Fruit fly (Drosophila melanogaster) whole organism, embryonic: Measurements from ENCODE around the gene Sgsh.

ENCODE experiments used
- Abd-B ChIP-seq: fragments of 200-800 bp; sonication (Bioruptor generic); optimal IDR thresholded peaks from 2 replicates; lab custom pipeline; 2018; ENCODE audit warnings: missing biosample characterization, mild to moderate bottlenecking, missing genetic modification characterization, moderate library complexity
- B-H1 ChIP-seq: fragments of 200-800 bp; sonication (Bioruptor generic); IDR thresholded peaks from 3 replicates; pipeline ENCODE4 v1.3.6; 2022; ENCODE audit warnings: missing biosample characterization, missing genetic modification characterization
- BEAF-32 ChIP-seq: fragments of 200-800 bp; sonication (Bioruptor generic); optimal IDR thresholded peaks from 3 replicates; lab custom pipeline; 2017; ENCODE audit warnings: missing biosample characterization, missing genetic modification characterization, mild to moderate bottlenecking, moderate library complexity, missing genetic modification reagents
- CG10366 ChIP-seq: fragments of 200-800 bp; sonication (Bioruptor generic); IDR thresholded peaks from 2 replicates; pipeline ENCODE4 v1.3.6; 2022; ENCODE audit warnings: missing biosample characterization, missing genetic modification characterization
- CG12155 ChIP-seq: fragments of 200-800 bp; sonication (Bioruptor generic); optimal IDR thresholded peaks from 3 replicates; lab custom pipeline; 2016; ENCODE audit warnings: missing biosample characterization, missing genetic modification characterization
- CG15269 ChIP-seq: fragments of 200-800 bp; sonication (Bioruptor generic); optimal IDR thresholded peaks from 2 replicates; lab custom pipeline; 2018; ENCODE audit warnings: missing biosample characterization, mild to moderate bottlenecking, missing genetic modification characterization, moderate library complexity
- CG15514 ChIP-seq: fragments of 200-800 bp; sonication (Bioruptor generic); optimal IDR thresholded peaks from 3 replicates; lab custom pipeline; 2017; ENCODE audit warnings: missing biosample characterization, missing genetic modification characterization, mild to moderate bottlenecking, moderate library complexity, missing genetic modification reagents
- CG16779 ChIP-seq: fragments of 200-800 bp; sonication (Bioruptor generic); IDR thresholded peaks from 2 replicates; pipeline ENCODE4 v1.3.6; 2022; ENCODE audit warnings: missing biosample characterization, missing genetic modification characterization
- CG16863 ChIP-seq: fragments of 200-800 bp; sonication (Bioruptor generic); optimal IDR thresholded peaks from 3 replicates; lab custom pipeline; 2016; ENCODE audit warnings: missing biosample characterization, missing genetic modification characterization
- CG17802 ChIP-seq: fragments of 200-800 bp; sonication (Bioruptor generic); optimal IDR thresholded peaks from 2 replicates; lab custom pipeline; 2018; ENCODE audit warnings: missing biosample characterization, mild to moderate bottlenecking, missing genetic modification characterization, moderate library complexity
- CG2199 ChIP-seq: fragments of 200-800 bp; sonication (Bioruptor generic); IDR thresholded peaks from 3 replicates; pipeline ENCODE4 v1.3.6; 2022; ENCODE audit warnings: missing biosample characterization, missing genetic modification characterization
- CG30431 ChIP-seq: fragments of 200-800 bp; sonication (Bioruptor generic); optimal IDR thresholded peaks from 2 replicates; lab custom pipeline; 2017; ENCODE audit warnings: missing biosample characterization, missing genetic modification characterization
- CG31224 ChIP-seq: fragments of 200-800 bp; sonication (Bioruptor generic); IDR thresholded peaks from 2 replicates; pipeline ENCODE4 v1.3.6; 2022; ENCODE audit warnings: missing biosample characterization, missing genetic modification characterization
- CG31365 ChIP-seq: fragments of 200-800 bp; sonication (Bioruptor generic); optimal IDR thresholded peaks from 2 replicates; lab custom pipeline; 2018; ENCODE audit warnings: missing biosample characterization, mild to moderate bottlenecking, missing genetic modification characterization
- CG32532 ChIP-seq: fragments of 200-800 bp; sonication (Bioruptor generic); IDR thresholded peaks from 2 replicates; pipeline ENCODE4 v1.3.6; 2022; ENCODE audit warnings: missing biosample characterization, missing genetic modification characterization
- CG4282 ChIP-seq: fragments of 200-800 bp; sonication (Bioruptor generic); optimal IDR thresholded peaks from 2 replicates; lab custom pipeline; 2016; ENCODE audit warnings: missing biosample characterization, missing genetic modification characterization
- CG43689 ChIP-seq: fragments of 200-800 bp; sonication (Bioruptor generic); IDR thresholded peaks from 2 replicates; pipeline ENCODE4 v1.3.6; 2022; ENCODE audit warnings: missing biosample characterization, missing genetic modification characterization
- CG4820 ChIP-seq: fragments of 200-800 bp; sonication (Bioruptor generic); optimal IDR thresholded peaks from 3 replicates; lab custom pipeline; 2016; ENCODE audit warnings: missing biosample characterization, missing genetic modification characterization
- CG7745 ChIP-seq: fragments of 200-800 bp; sonication (Bioruptor generic); optimal IDR thresholded peaks from 2 replicates; lab custom pipeline; 2018; ENCODE audit warnings: missing biosample characterization, mild to moderate bottlenecking, missing genetic modification characterization, moderate library complexity
- CG8281 ChIP-seq: fragments of 200-800 bp; sonication (Bioruptor generic); optimal IDR thresholded peaks from 2 replicates; lab custom pipeline; 2018; ENCODE audit warnings: missing biosample characterization, mild to moderate bottlenecking, missing genetic modification characterization, moderate library complexity
- CG8924 ChIP-seq: fragments of 200-800 bp; optimal IDR thresholded peaks from 3 replicates; lab custom pipeline; 2019; ENCODE audit warnings: missing biosample characterization, mild to moderate bottlenecking, missing genetic modification characterization, moderate library complexity
- Chrac-16 ChIP-seq: fragments of 200-800 bp; sonication (Bioruptor generic); optimal IDR thresholded peaks from 3 replicates; lab custom pipeline; 2016; ENCODE audit warnings: missing biosample characterization, missing genetic modification characterization
- Doc2 ChIP-seq: fragments of 200-800 bp; sonication (Bioruptor generic); IDR thresholded peaks from 2 replicates; pipeline ENCODE4 v1.3.6; 2022; ENCODE audit warnings: missing biosample characterization, missing genetic modification characterization
- ERR ChIP-seq: fragments of 200-800 bp; sonication (Bioruptor generic); optimal IDR thresholded peaks from 2 replicates; lab custom pipeline; 2016; ENCODE audit warnings: missing biosample characterization, missing genetic modification characterization
- GATAe ChIP-seq: fragments of 200-800 bp; sonication (Bioruptor generic); conservative IDR thresholded peaks from 2 replicates; pipeline ENCODE4 v1.3.6; 2022; ENCODE audit warnings: missing biosample characterization, missing genetic modification characterization
- HmgZ ChIP-seq: fragments of 200-800 bp; sonication (Bioruptor generic); optimal IDR thresholded peaks from 2 replicates; lab custom pipeline; 2018; ENCODE audit warnings: missing biosample characterization, mild to moderate bottlenecking, missing genetic modification characterization
- NC2β ChIP-seq: fragments of 200-800 bp; sonication (Bioruptor generic); optimal IDR thresholded peaks from 2 replicates; lab custom pipeline; 2016; ENCODE audit warnings: missing biosample characterization, missing genetic modification characterization
- Sox102F ChIP-seq: fragments of 200-800 bp; sonication (Bioruptor generic); optimal IDR thresholded peaks from 2 replicates; lab custom pipeline; 2018; ENCODE audit warnings: missing biosample characterization, mild to moderate bottlenecking, missing genetic modification characterization, moderate library complexity
- Usf ChIP-seq: fragments of 200-800 bp; sonication (Bioruptor generic); optimal IDR thresholded peaks from 2 replicates; lab custom pipeline; 2017; ENCODE audit warnings: missing genotype, missing biosample characterization, missing genetic modification characterization
- ab ChIP-seq: fragments of 200-800 bp; sonication (Bioruptor generic); optimal IDR thresholded peaks from 2 replicates; lab custom pipeline; 2016; ENCODE audit warnings: missing biosample characterization, missing genetic modification characterization
- ara ChIP-seq: fragments of 200-800 bp; sonication (Bioruptor generic); IDR thresholded peaks from 2 replicates; pipeline ENCODE4 v1.3.6; 2022; ENCODE audit warnings: missing biosample characterization, missing genetic modification characterization
- ash1 ChIP-seq: fragments of 200-800 bp; sonication (Bioruptor generic); optimal IDR thresholded peaks from 2 replicates; lab custom pipeline; 2018; ENCODE audit warnings: missing biosample characterization, mild to moderate bottlenecking, missing genetic modification characterization
- cad ChIP-seq: fragments of >200 bp; optimal IDR thresholded peaks from 2 replicates; lab custom pipeline; 2017; ENCODE audit warnings: missing biosample characterization, missing genetic modification characterization
- cas ChIP-seq: fragments of 200-800 bp; sonication (Bioruptor generic); IDR thresholded peaks from 2 replicates; pipeline ENCODE4 v1.3.6; 2022; ENCODE audit warnings: missing biosample characterization, missing genetic modification characterization
- chif ChIP-seq, 2 experiments: fragments of 200-800 bp; sonication (Bioruptor generic); optimal IDR thresholded peaks; 3 replicates each; lab custom pipeline; 2016; ENCODE audit warnings: missing biosample characterization in 2 of 2, missing genetic modification characterization in 2 of 2
- eyg ChIP-seq: fragments of 200-800 bp; sonication (Bioruptor generic); optimal IDR thresholded peaks from 3 replicates; lab custom pipeline; 2016; ENCODE audit warnings: missing biosample characterization, missing genetic modification characterization
- gce ChIP-seq: fragments of 200-800 bp; sonication (Bioruptor generic); IDR thresholded peaks from 3 replicates; pipeline ENCODE4 v1.3.6; 2022; ENCODE audit warnings: missing biosample characterization, missing genetic modification characterization
- ham ChIP-seq: fragments of 200-800 bp; sonication (Bioruptor generic); IDR thresholded peaks from 2 replicates; pipeline ENCODE4 v1.3.6; 2022; ENCODE audit warnings: missing biosample characterization, missing genetic modification characterization
- inv ChIP-seq: fragments of 200-800 bp; sonication (Bioruptor generic); IDR thresholded peaks from 2 replicates; pipeline ENCODE4 v1.3.6; 2022; ENCODE audit warnings: missing biosample characterization, missing genetic modification characterization; ENCODE audit not compliant: partially characterized antibody
- jumu ChIP-seq: fragments of 200-800 bp; sonication (Bioruptor generic); optimal IDR thresholded peaks from 3 replicates; lab custom pipeline; 2016; ENCODE audit warnings: missing biosample characterization, missing genetic modification characterization
- otp ChIP-seq: fragments of 200-800 bp; sonication (Bioruptor generic); IDR thresholded peaks from 3 replicates; pipeline ENCODE4, ENCODE4 v1.3.6; 2022; ENCODE audit warnings: missing biosample characterization, missing genetic modification characterization
- phol ChIP-seq: fragments of 200-800 bp; sonication (Bioruptor generic); optimal IDR thresholded peaks from 3 replicates; lab custom pipeline; 2018; ENCODE audit warnings: missing biosample characterization, mild to moderate bottlenecking, missing genetic modification characterization, moderate library complexity
- pros ChIP-seq: fragments of 200-800 bp; sonication (Bioruptor generic); optimal IDR thresholded peaks from 3 replicates; lab custom pipeline; 2019; ENCODE audit warnings: missing biosample characterization, mild to moderate bottlenecking, missing genetic modification characterization, moderate library complexity
- salm ChIP-seq: fragments of 200-800 bp; sonication (Bioruptor generic); optimal IDR thresholded peaks from 2 replicates; lab custom pipeline; 2018; ENCODE audit warnings: missing biosample characterization, mild to moderate bottlenecking, missing genetic modification characterization
- schlank ChIP-seq: fragments of 200-800 bp; sonication (Bioruptor generic); optimal IDR thresholded peaks from 2 replicates; lab custom pipeline; 2018; ENCODE audit warnings: missing biosample characterization, mild to moderate bottlenecking, missing genetic modification characterization
- sens-2 ChIP-seq: fragments of 200-800 bp; sonication (Bioruptor generic); IDR thresholded peaks from 2 replicates; pipeline ENCODE4 v1.3.6; 2022; ENCODE audit warnings: missing biosample characterization, missing genetic modification characterization
- sim ChIP-seq: fragments of 200-800 bp; sonication (Bioruptor generic); IDR thresholded peaks from 2 replicates; pipeline ENCODE4 v1.3.6; 2022; ENCODE audit warnings: missing biosample characterization, missing genetic modification characterization
- sug ChIP-seq: fragments of 200-800 bp; optimal IDR thresholded peaks from 2 replicates; lab custom pipeline; 2019; ENCODE audit warnings: missing biosample characterization, mild to moderate bottlenecking, missing genetic modification characterization, moderate library complexity
- twi ChIP-seq: fragments of 200-800 bp; optimal IDR thresholded peaks from 2 replicates; lab custom pipeline; 2019; ENCODE audit warnings: missing biosample characterization, mild to moderate bottlenecking, missing genetic modification characterization, moderate library complexity
- unc-4 ChIP-seq: fragments of 200-800 bp; sonication (Bioruptor generic); IDR thresholded peaks from 2 replicates; pipeline ENCODE4 v1.3.6; 2022; ENCODE audit warnings: missing biosample characterization, missing genetic modification characterization; ENCODE audit not compliant: partially characterized antibody

Sgsh gene

DNA sequence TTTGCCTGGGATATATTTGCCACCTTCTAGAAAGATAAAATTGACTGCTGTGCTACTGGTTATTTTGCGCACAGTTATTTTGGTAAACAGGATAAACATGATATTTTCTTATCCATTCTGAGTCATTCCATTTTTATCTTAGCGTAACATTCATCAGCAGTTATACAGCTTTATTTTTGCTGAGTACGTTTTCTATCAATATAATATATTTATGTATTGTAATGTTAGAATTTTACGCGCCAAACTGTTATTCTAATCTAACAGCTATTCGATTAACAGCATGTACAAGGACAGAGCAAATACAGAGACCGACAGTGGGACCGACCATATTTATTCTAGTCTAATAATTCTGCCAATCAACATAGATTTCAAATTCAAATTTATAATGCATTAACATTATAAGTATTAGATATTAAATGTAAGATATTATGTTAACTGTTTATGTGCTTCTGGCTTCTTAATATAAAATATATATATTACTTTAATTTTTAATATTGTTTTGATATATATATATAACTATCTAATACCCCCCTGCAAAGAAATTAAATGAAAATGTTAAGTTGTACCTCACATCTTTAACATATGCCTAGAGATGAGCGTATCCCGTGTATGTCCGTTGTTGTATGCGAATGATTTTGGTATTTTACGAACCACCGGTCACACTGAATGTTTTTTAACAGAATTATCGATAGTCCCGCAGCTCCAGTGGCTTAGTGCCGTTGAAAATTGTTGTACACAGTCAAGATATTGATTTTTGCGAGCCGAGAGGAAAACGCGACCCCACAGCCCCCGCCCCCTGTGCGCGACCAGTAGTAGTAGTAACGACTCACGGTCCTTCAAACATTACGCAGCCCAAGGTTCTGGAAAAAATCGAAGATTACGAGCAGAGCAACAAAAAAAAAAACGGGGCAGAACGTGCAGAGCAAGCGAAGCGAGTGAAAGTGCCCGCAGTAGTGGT, 6.5 kb downstream of the Sgsh start, which contains the start of gene EndoA (continued):
- no peak for TF ChIP-seq Doc2 (GFP tag; lab: Robert Waterston, UW)
- no peak for TF ChIP-seq CG30431
- no peak for TF ChIP-seq CG31224
- TF ChIP-seq inv (GFP tag; lab: Robert Waterston, UW), result peak; percentile 78
- TF ChIP-seq CG8281, result peak; percentile 27
- TF ChIP-seq ara, result no peak
- TF ChIP-seq jumu (GFP tag; lab: Kevin White, UChicago), result peak; percentile 16
- no peak for TF ChIP-seq ab (GFP tag; lab: Kevin White, UChicago)
- peak; percentile 80 for TF ChIP-seq CG8924
- no peak for TF ChIP-seq eyg
- TF ChIP-seq CG12155 (GFP tag; lab: Kevin White, UChicago), result peak; percentile 31
- no peak for TF ChIP-seq Abd-B (GFP tag; lab: Kevin White, UChicago)
- no peak for TF ChIP-seq CG17802 (tag; lab: Kevin White, UChicago)
- peak; percentile 35 for TF ChIP-seq Sox102F (GFP tag; lab: Kevin White, UChicago)
- peak; percentile 5 for TF ChIP-seq ERR
- no peak; the same call in 2 of the 3 replicates for TF ChIP-seq otp (GFP tag; lab: Robert Waterston, UW)
- TF ChIP-seq phol (tag; lab: Kevin White, UChicago), result peak; percentile 59
- TF ChIP-seq gce (GFP tag; lab: Robert Waterston, UW), result no peak
- TF ChIP-seq salm (tag; lab: Kevin White, UChicago), result no peak
- no peak for TF ChIP-seq ash1 (GFP tag; lab: Kevin White, UChicago)
- TF ChIP-seq BEAF-32 (GFP tag; lab: Kevin White, UChicago), result peak; percentile 87
- no peak for TF ChIP-seq GATAe (GFP tag; lab: Robert Waterston, UW)
- no peak for TF ChIP-seq CG16863
- TF ChIP-seq schlank (tag; lab: Kevin White, UChicago), result no peak
- TF ChIP-seq ham (GFP tag; lab: Robert Waterston, UW), result no peak
- TF ChIP-seq CG16779 (GFP tag; lab: Robert Waterston, UW), result no peak
- no peak for TF ChIP-seq CG43689 (GFP tag; lab: Robert Waterston, UW)
- TF ChIP-seq cas (GFP tag; lab: Robert Waterston, UW), result no peak
- TF ChIP-seq CG4820, result peak; percentile 25
- TF ChIP-seq Usf (GFP tag; lab: Kevin White, UChicago), result no peak
- peak; percentile 67 for TF ChIP-seq unc-4
- no peak for TF ChIP-seq NC2β (GFP tag; lab: Kevin White, UChicago)
- peak; percentile 78; the same call in 1 of the 2 replicates for TF ChIP-seq CG32532 (GFP tag; lab: Robert Waterston, UW)
- TF ChIP-seq twi, result no peak
- TF ChIP-seq sens-2 (GFP tag; lab: Robert Waterston, UW), result no peak
- no peak for TF ChIP-seq B-H1 (GFP tag; lab: Robert Waterston, UW)
- TF ChIP-seq CG15514 (GFP tag; lab: Kevin White, UChicago), result peak; percentile 66
- no peak for TF ChIP-seq chif (GFP tag; optimal IDR thresholded peaks at IDR 0.05; lab: Kevin White, UChicago)
- TF ChIP-seq cad, result no peak
- TF ChIP-seq HmgZ (tag; lab: Kevin White, UChicago), result peak; percentile 43
- TF ChIP-seq CG15269 (tag; lab: Kevin White, UChicago), result peak; percentile 60
- TF ChIP-seq pros (GFP tag; lab: Kevin White, UChicago), result no peak
- peak; percentile 94 for TF ChIP-seq sug
- TF ChIP-seq CG10366, result no peak
- TF ChIP-seq CG4282, result no peak
- TF ChIP-seq CG2199 (GFP tag; lab: Robert Waterston, UW), result no peak
- TF ChIP-seq Chrac-16 (GFP tag; lab: Kevin White, UChicago), result peak; percentile 6
- no peak for TF ChIP-seq CG31365 (tag; lab: Kevin White, UChicago)
- no peak for TF ChIP-seq sim (GFP tag; lab: Robert Waterston, UW)
- no peak for TF ChIP-seq CG7745 (tag; lab: Kevin White, UChicago)
